Fruit fly (Drosophila melanogaster): ENCODE data around the gene Spag1.

The Spag1 gene

DNA sequence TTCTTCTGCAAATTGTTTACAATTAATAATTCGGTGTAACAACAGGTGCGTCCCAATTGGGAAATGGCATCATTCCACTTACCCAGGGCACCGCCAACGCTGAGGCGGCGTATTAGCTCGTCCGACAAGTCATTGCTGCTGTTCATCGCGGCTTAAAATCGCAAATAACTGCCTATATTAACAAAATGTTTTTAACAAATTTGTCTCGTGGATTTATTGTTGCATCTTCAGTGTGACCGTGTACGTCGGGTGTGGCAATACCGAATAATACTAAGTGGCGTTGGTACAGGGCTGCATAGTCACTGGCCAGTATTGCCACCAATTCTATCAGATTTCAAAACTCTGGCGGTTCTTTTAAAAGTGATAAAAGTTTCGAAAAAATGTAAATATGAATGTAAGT lies 35.0 kb upstream of the Spag1 start, which contains the start of gene Ets97D (continued):
- TF ChIP-seq CG9797 (GFP tag; optimal IDR thresholded peaks at IDR 0.05) (peak; percentile 83), usp (GFP tag; optimal IDR thresholded peaks at IDR 0.05) (no peak), CG13287 (GFP tag; IDR thresholded peaks at IDR 0.05; ENCODE audit: partially characterized antibody) (peak; percentile 42; the same call in 1 of the 2 replicates), sug (tag; optimal IDR thresholded peaks at IDR 0.05) (peak; percentile 15), CG5180 (GFP tag; optimal IDR thresholded peaks at IDR 0.05) (peak; percentile 52), Myb (GFP tag; optimal IDR thresholded peaks at IDR 0.05) (peak; percentile 43), CG12769 (tag; optimal IDR thresholded peaks at IDR 0.05) (peak; percentile 8), Sry-δ (GFP tag; optimal IDR thresholded peaks at IDR 0.05) (peak; percentile 27), vfl (GFP tag; optimal IDR thresholded peaks at IDR 0.05) (peak; percentile 26)

DNA sequence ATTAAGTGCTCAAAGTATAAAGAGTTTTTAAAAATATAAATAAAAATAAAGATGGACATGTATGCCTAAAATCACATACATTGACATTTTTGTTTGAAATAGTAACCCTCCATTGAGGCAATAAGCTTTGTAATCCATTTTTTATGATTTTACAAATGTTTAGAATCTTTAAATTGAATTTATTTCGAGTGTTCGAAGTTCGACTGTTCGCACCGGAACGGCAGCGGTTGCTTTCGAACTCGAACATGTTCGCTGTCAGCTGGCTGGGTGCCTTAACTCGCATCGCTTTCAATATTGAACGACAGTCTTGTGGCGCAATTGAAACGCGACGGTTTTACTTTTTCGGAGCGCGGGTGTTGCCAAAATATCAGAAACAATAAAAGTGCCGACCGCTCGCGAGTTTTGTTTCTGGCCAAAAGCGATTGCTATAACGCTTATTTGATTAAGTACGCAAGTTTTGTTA lies 32.1 kb upstream of the Spag1 start, which contains the start of gene CG46339:
CG46339 (plus strand) TSS at position 299 of the 463 bp plus-strand sequence.
- TF ChIP-seq Dref (GFP tag; IDR thresholded peaks at IDR 0.05) (no peak), chm (GFP tag; IDR thresholded peaks at IDR 0.05) (peak; percentile 90), CG9932 (GFP tag; IDR thresholded peaks at IDR 0.05) (peak; percentile 55; the same call in 1 of the 2 replicates), HLH4C (GFP tag; IDR thresholded peaks at IDR 0.05; ENCODE audit: partially characterized antibody) (peak; percentile 36; the same call in 1 of the 3 replicates), slbo (GFP tag; IDR thresholded peaks at IDR 0.05) (0 out of 2 replicates have a peak, but pooled peaks have one; percentile 27), row (GFP tag; IDR thresholded peaks at IDR 0.05) (peak; percentile 67), CG8290 (GFP tag; optimal IDR thresholded peaks at IDR 0.05) (no peak), CG8290 (tag; optimal IDR thresholded peaks at IDR 0.05) (peak in 1 of 2 experiments; percentile 87), Adf1 (GFP tag; IDR thresholded peaks at IDR 0.05) (peak; percentile 63; the same call in 1 of the 2 replicates), CG6854 (GFP tag; optimal IDR thresholded peaks at IDR 0.05) (peak; percentile 87), Mad (GFP tag; optimal IDR thresholded peaks at IDR 0.05) (no peak), CG3065 (GFP tag; optimal IDR thresholded peaks at IDR 0.05) (no peak), Dbx (GFP tag; IDR thresholded peaks at IDR 0.05) (peak; percentile 80; the same call in 2 of the 3 replicates), Trl (optimal IDR thresholded peaks at IDR 0.05) (no peak), Trl (GFP tag; optimal IDR thresholded peaks at IDR 0.05) (peak; percentile 36), CG17912 (GFP tag; optimal IDR thresholded peaks at IDR 0.05) (no peak), exex (tag; optimal IDR thresholded peaks at IDR 0.05) (peak; percentile 72), phol (tag; optimal IDR thresholded peaks at IDR 0.05) (peak; percentile 49), CG8924 (tag; optimal IDR thresholded peaks at IDR 0.05) (peak; percentile 56), CG5180 (GFP tag; optimal IDR thresholded peaks at IDR 0.05) (peak; percentile 99), CG12219 (GFP tag; optimal IDR thresholded peaks at IDR 0.05) (peak; percentile 67), HLH54F (GFP tag; optimal IDR thresholded peaks at IDR 0.05) (peak; percentile 25), CG10147 (GFP tag; optimal IDR thresholded peaks at IDR 0.05) (peak; percentile 34), scrt (GFP tag; optimal IDR thresholded peaks at IDR 0.05) (peak; percentile 77), cg (GFP tag; optimal IDR thresholded peaks at IDR 0.05) (no peak), bcd (GFP tag; optimal IDR thresholded peaks at IDR 0.05) (peak; percentile 48), salm (tag; optimal IDR thresholded peaks at IDR 0.05) (no peak), CG43689 (GFP tag; IDR thresholded peaks at IDR 0.05) (no peak), CG17361 (GFP tag; IDR thresholded peaks at IDR 0.05) (peak; percentile 72; the same call in 2 of the 3 replicates), Atf6 (GFP tag; IDR thresholded peaks at IDR 0.05) (no peak; the same call in 1 of the 2 replicates), CG7556 (GFP tag; optimal IDR thresholded peaks at IDR 0.05) (peak; percentile 35), fd64A (GFP tag; optimal IDR thresholded peaks at IDR 0.05) (peak; percentile 27), CG4282 (GFP tag; optimal IDR thresholded peaks at IDR 0.05) (peak; percentile 53), Oaz (GFP tag; IDR thresholded peaks at IDR 0.05) (no peak), CG3281 (GFP tag; optimal IDR thresholded peaks at IDR 0.05) (peak; percentile 83), CG9727 (GFP tag; optimal IDR thresholded peaks at IDR 0.05) (peak; percentile 20), Hmr (GFP tag; optimal IDR thresholded peaks at IDR 0.05) (peak; percentile 90), Opbp (GFP tag; IDR thresholded peaks at IDR 0.05; ENCODE audit: partially characterized antibody) (peak; percentile 25; the same call in 1 of the 3 replicates), CG4854 (GFP tag; optimal IDR thresholded peaks at IDR 0.05) (peak; percentile 24), CG16813 (GFP tag; IDR thresholded peaks at IDR 0.05; ENCODE audit: partially characterized antibody) (no peak; the same call in 2 of the 3 replicates), D (optimal IDR thresholded peaks at IDR 0.05) (no peak), D (GFP tag; optimal IDR thresholded peaks at IDR 0.05) (peak; percentile 5)
